Fruit fly (Drosophila melanogaster): ENCODE data around the gene CG11444.
A peak's percentile ranks its signal among the peaks of the same experiment; 100 is the strongest.

The CG11444 gene

dm6 chrX:4540430-4540932, 13.7 kb downstream of the CG11444 start, which contains the start of the genes rb and CHOp24 (continued):
- TF ChIP-seq sim (GFP tag; IDR thresholded peaks at IDR 0.05) (no peak), HLH54F (GFP tag; optimal IDR thresholded peaks at IDR 0.05) (no peak), CG42726 (GFP tag; IDR thresholded peaks at IDR 0.05; ENCODE audit: partially characterized antibody) (peak; percentile 66), tin (GFP tag; optimal IDR thresholded peaks at IDR 0.05) (no peak), CG1024 (GFP tag; IDR thresholded peaks at IDR 0.05) (no peak), CG31365 (tag; optimal IDR thresholded peaks at IDR 0.05) (no peak), H15 (GFP tag; IDR thresholded peaks at IDR 0.05) (no peak), ken (GFP tag; IDR thresholded peaks at IDR 0.05) (no peak), row (GFP tag; IDR thresholded peaks at IDR 0.05) (peak; percentile 80), dati (GFP tag; IDR thresholded peaks at IDR 0.05) (no peak), ci (GFP tag; IDR thresholded peaks at IDR 0.05) (no peak), pfk (GFP tag; optimal IDR thresholded peaks at IDR 0.05) (no peak), Rx (GFP tag; IDR thresholded peaks at IDR 0.05) (no peak), CG32532 (GFP tag; IDR thresholded peaks at IDR 0.05) (no peak), tx (GFP tag; optimal IDR thresholded peaks at IDR 0.05) (no peak), phol (tag; optimal IDR thresholded peaks at IDR 0.05) (peak; percentile 42), CG8290 (GFP tag; optimal IDR thresholded peaks at IDR 0.05) (peak; percentile 42), CG8290 (tag; optimal IDR thresholded peaks at IDR 0.05) (no peak), CG16779 (GFP tag; IDR thresholded peaks at IDR 0.05) (no peak), HmgZ (tag; optimal IDR thresholded peaks at IDR 0.05) (no peak), ara (GFP tag; IDR thresholded peaks at IDR 0.05) (no peak), CG17385 (GFP tag; optimal IDR thresholded peaks at IDR 0.05) (no peak), CG32772 (GFP tag; IDR thresholded peaks at IDR 0.05) (no peak), CG7556 (GFP tag; optimal IDR thresholded peaks at IDR 0.05) (no peak), CG13775 (GFP tag; optimal IDR thresholded peaks at IDR 0.05) (no peak), CG2199 (GFP tag; IDR thresholded peaks at IDR 0.05) (no peak), Atf6 (GFP tag; IDR thresholded peaks at IDR 0.05) (no peak), CG7987 (GFP tag; optimal IDR thresholded peaks at IDR 0.05) (no peak), Ssrp (tag; optimal IDR thresholded peaks at IDR 0.05) (no peak), zen (tag; optimal IDR thresholded peaks at IDR 0.05) (no peak), zen2 (GFP tag; IDR thresholded peaks at IDR 0.05; ENCODE audit: partially characterized antibody) (peak; percentile 78; the same call in 1 of the 3 replicates), chif (GFP tag; optimal IDR thresholded peaks at IDR 0.05) (no peak), Dek (tag; optimal IDR thresholded peaks at IDR 0.05) (no peak), E2f1 (GFP tag; IDR thresholded peaks at IDR 0.05) (no peak), CG9876 (GFP tag; optimal IDR thresholded peaks at IDR 0.05) (no peak), bab2 (GFP tag; optimal IDR thresholded peaks at IDR 0.05) (no peak), CG11398 (GFP tag; optimal IDR thresholded peaks at IDR 0.05) (no peak), CG12236 (GFP tag; optimal IDR thresholded peaks at IDR 0.05) (no peak), Sry-δ (GFP tag; optimal IDR thresholded peaks at IDR 0.05) (peak; percentile 92), CG13624 (GFP tag; optimal IDR thresholded peaks at IDR 0.05) (peak; percentile 25), eyg (GFP tag; optimal IDR thresholded peaks at IDR 0.05) (no peak), Antp (GFP tag; optimal IDR thresholded peaks at IDR 0.05) (peak; percentile 47), CG31224 (GFP tag; IDR thresholded peaks at IDR 0.05) (no peak), CG3726 (GFP tag; IDR thresholded peaks at IDR 0.05) (no peak), ase (GFP tag; IDR thresholded peaks at IDR 0.05) (no peak), pzg (GFP tag; optimal IDR thresholded peaks at IDR 0.05) (peak; percentile 70), ind (GFP tag; optimal IDR thresholded peaks at IDR 0.05) (peak; percentile 17), Spps (tag; optimal IDR thresholded peaks at IDR 0.05) (no peak), unpg (GFP tag; optimal IDR thresholded peaks at IDR 0.05) (no peak), Oaz (GFP tag; IDR thresholded peaks at IDR 0.05) (no peak), ttk (GFP tag; IDR thresholded peaks at IDR 0.05) (no peak), CG11695 (GFP tag; IDR thresholded peaks at IDR 0.05) (no peak), CG2678 (tag; optimal IDR thresholded peaks at IDR 0.05) (no peak)

Data from whole organism, embryonic.